Fruit fly (Drosophila melanogaster): ENCODE results near the gene CG34273.

The CG34273 gene

dm6 chr3R:14557480-14558354, 40.9 kb downstream of the CG34273 start, which contains the start of gene Pde6 (continued):
- TF ChIP-seq Dip3 (GFP tag; optimal IDR thresholded peaks at IDR 0.05): no peak
- peak; percentile 54 for TF ChIP-seq mirr (GFP tag; optimal IDR thresholded peaks at IDR 0.05)
- no peak for TF ChIP-seq Ada2b (GFP tag; IDR thresholded peaks at IDR 0.05)
- no peak for TF ChIP-seq ap (GFP tag; IDR thresholded peaks at IDR 0.05)
- TF ChIP-seq dan (GFP tag; IDR thresholded peaks at IDR 0.05): no peak
- no peak for TF ChIP-seq trem (tag; optimal IDR thresholded peaks at IDR 0.05)
- TF ChIP-seq CG14667 (GFP tag; IDR thresholded peaks at IDR 0.05): no peak
- TF ChIP-seq peb (GFP tag; IDR thresholded peaks at IDR 0.05): no peak
- TF ChIP-seq scrt (GFP tag; optimal IDR thresholded peaks at IDR 0.05): no peak
- no peak for TF ChIP-seq CG15011 (GFP tag; optimal IDR thresholded peaks at IDR 0.05)
- TF ChIP-seq fd102C (GFP tag; optimal IDR thresholded peaks at IDR 0.05): no peak
- no peak for TF ChIP-seq Opbp (GFP tag; IDR thresholded peaks at IDR 0.05; ENCODE audit: partially characterized antibody)
- TF ChIP-seq CG10147 (GFP tag; optimal IDR thresholded peaks at IDR 0.05): no peak
- TF ChIP-seq Bgb (GFP tag; IDR thresholded peaks at IDR 0.05; ENCODE audit: partially characterized antibody): peak; percentile 66; the same call in 1 of the 2 replicates
- no peak for TF ChIP-seq vfl (GFP tag; optimal IDR thresholded peaks at IDR 0.05)
- TF ChIP-seq CG9437 (GFP tag; optimal IDR thresholded peaks at IDR 0.05): no peak
- TF ChIP-seq CG34376 (GFP tag; optimal IDR thresholded peaks at IDR 0.05): no peak
- TF ChIP-seq nerfin-2 (GFP tag; IDR thresholded peaks at IDR 0.05; ENCODE audit: partially characterized antibody): no peak
- TF ChIP-seq tin (GFP tag; optimal IDR thresholded peaks at IDR 0.05): no peak
- no peak for TF ChIP-seq Chrac-16 (GFP tag; optimal IDR thresholded peaks at IDR 0.05)
- TF ChIP-seq nmo (GFP tag; optimal IDR thresholded peaks at IDR 0.05): no peak
- TF ChIP-seq Hmx (GFP tag; optimal IDR thresholded peaks at IDR 0.05): no peak
- TF ChIP-seq caup (GFP tag; optimal IDR thresholded peaks at IDR 0.05; ENCODE audit: severe bottlenecking): no peak
- TF ChIP-seq CG4617 (GFP tag; optimal IDR thresholded peaks at IDR 0.05; ENCODE audit: borderline replicate concordance): no peak
- no peak for TF ChIP-seq Neu2 (GFP tag; optimal IDR thresholded peaks at IDR 0.05; ENCODE audit: borderline replicate concordance)
- TF ChIP-seq Trl (optimal IDR thresholded peaks at IDR 0.05): peak; percentile 79 to 93
- no peak for TF ChIP-seq Trl (GFP tag; optimal IDR thresholded peaks at IDR 0.05)
- TF ChIP-seq CG2116 (GFP tag; optimal IDR thresholded peaks at IDR 0.05): no peak
- TF ChIP-seq CG9727 (GFP tag; optimal IDR thresholded peaks at IDR 0.05): no peak
- no peak for TF ChIP-seq CG14710 (tag; optimal IDR thresholded peaks at IDR 0.05)
- TF ChIP-seq NFAT (GFP tag; IDR thresholded peaks at IDR 0.05): 0 out of 2 replicates have a peak, but pooled peaks have one; percentile 19
- TF ChIP-seq CG2678 (tag; optimal IDR thresholded peaks at IDR 0.05): no peak
- no peak for TF ChIP-seq usp (GFP tag; optimal IDR thresholded peaks at IDR 0.05)
- TF ChIP-seq zf30C (GFP tag; optimal IDR thresholded peaks at IDR 0.05): no peak
- no peak for TF ChIP-seq CG15514 (GFP tag; optimal IDR thresholded peaks at IDR 0.05)
- no peak for TF ChIP-seq trh (GFP tag; optimal IDR thresholded peaks at IDR 0.05)
- TF ChIP-seq CG16813 (GFP tag; IDR thresholded peaks at IDR 0.05; ENCODE audit: partially characterized antibody): no peak
- no peak for TF ChIP-seq gsb (GFP tag; IDR thresholded peaks at IDR 0.05)
- no peak for TF ChIP-seq btn (GFP tag; optimal IDR thresholded peaks at IDR 0.05)
- no peak for TF ChIP-seq br (optimal IDR thresholded peaks at IDR 0.05)
- TF ChIP-seq D (optimal IDR thresholded peaks at IDR 0.05): no peak
- no peak for TF ChIP-seq D (GFP tag; optimal IDR thresholded peaks at IDR 0.05)
- no peak for TF ChIP-seq sisA (GFP tag; IDR thresholded peaks at IDR 0.05)
- TF ChIP-seq lov (optimal IDR thresholded peaks at IDR 0.05): no peak
- no peak for TF ChIP-seq lov (GFP tag; IDR thresholded peaks at IDR 0.05)
- TF ChIP-seq Taf1 (GFP tag; IDR thresholded peaks at IDR 0.05): no peak
- TF ChIP-seq CG17186 (GFP tag; optimal IDR thresholded peaks at IDR 0.05): no peak
- TF ChIP-seq CG17568 (GFP tag; optimal IDR thresholded peaks at IDR 0.05): no peak
- TF ChIP-seq CG10321 (GFP tag; IDR thresholded peaks at IDR 0.05): no peak
- no peak for TF ChIP-seq CG7786 (GFP tag; optimal IDR thresholded peaks at IDR 0.05)
